Worm (Caenorhabditis elegans) whole organism, mixed stage, embryonic: Measurements from ENCODE around the gene srd-38.

Source experiments
- M03D4.4 ChIP-seq: sonication (generic microtip); optimal IDR thresholded peaks from 2 replicates; lab custom pipeline; 2017; ENCODE audit warnings: mild to moderate bottlenecking, missing genetic modification characterization, missing compliant biosample characterization
- bed-3 ChIP-seq: fragments of 200-800 bp; sonication (Bioruptor generic); optimal IDR thresholded peaks from 3 replicates; lab custom pipeline; 2018; ENCODE audit warnings: mild to moderate bottlenecking, missing genetic modification characterization, moderate library complexity, missing compliant biosample characterization
- blmp-1 ChIP-seq: fragments of 150-350 bp; optimal IDR thresholded peaks from 2 replicates; lab custom pipeline; 2014; ENCODE audit warnings: missing biosample characterization, missing genetic modification characterization
- ceh-39 ChIP-seq: fragments of 150-350 bp; optimal IDR thresholded peaks from 2 replicates; lab custom pipeline; 2014; ENCODE audit warnings: missing biosample characterization, missing genetic modification characterization
- ceh-43 ChIP-seq: fragments of 200-800 bp; sonication (Bioruptor generic); optimal IDR thresholded peaks from 2 replicates; lab custom pipeline; 2018; ENCODE audit warnings: mild to moderate bottlenecking, missing genetic modification characterization, moderate library complexity, missing compliant biosample characterization
- ceh-83 ChIP-seq: fragments of 200-800 bp; sonication (Bioruptor generic); optimal IDR thresholded peaks from 2 replicates; lab custom pipeline; 2018; ENCODE audit warnings: mild to moderate bottlenecking, missing genetic modification characterization, missing compliant biosample characterization
- ces-1 ChIP-seq: fragments of 150-350 bp; optimal IDR thresholded peaks from 2 replicates; lab custom pipeline; 2014; ENCODE audit warnings: missing biosample characterization, missing genetic modification reagents, missing genetic modification characterization
- cnd-1 ChIP-seq: fragments of 200-800 bp; sonication (Bioruptor generic); optimal IDR thresholded peaks from 2 replicates; lab custom pipeline; 2018; ENCODE audit warnings: mild to moderate bottlenecking, missing genetic modification characterization, missing compliant biosample characterization
- drap-1 ChIP-seq: fragments of 200-800 bp; sonication (Bioruptor generic); optimal IDR thresholded peaks from 3 replicates; lab custom pipeline; 2018; ENCODE audit warnings: mild to moderate bottlenecking, missing genetic modification characterization, missing compliant biosample characterization
- elt-1 ChIP-seq: sonication (generic microtip); optimal IDR thresholded peaks from 2 replicates; lab custom pipeline; 2017; ENCODE audit warnings: missing genetic modification characterization, mild to moderate bottlenecking, missing compliant biosample characterization, antibody characterized with exemption, moderate library complexity, borderline replicate concordance; ENCODE audit not compliant: insufficient read depth
- elt-3 ChIP-seq: fragments of 150-350 bp; optimal IDR thresholded peaks from 2 replicates; lab custom pipeline; 2014; ENCODE audit warnings: missing biosample characterization, missing genetic modification characterization
- ham-2 ChIP-seq: fragments of 200-800 bp; sonication (Bioruptor generic); optimal IDR thresholded peaks from 2 replicates; lab custom pipeline; 2018; ENCODE audit warnings: mild to moderate bottlenecking, missing genetic modification characterization, missing compliant biosample characterization
- hlh-1 ChIP-seq: fragments of 150-350 bp; optimal IDR thresholded peaks from 2 replicates; lab custom pipeline; 2014; ENCODE audit warnings: missing biosample characterization, missing genetic modification reagents, missing genetic modification characterization
- lin-13 ChIP-seq: fragments of 150-350 bp; optimal IDR thresholded peaks from 2 replicates; lab custom pipeline; 2014; ENCODE audit warnings: missing biosample characterization, missing genetic modification characterization
- lsy-2 ChIP-seq: fragments of 150-350 bp; optimal IDR thresholded peaks from 2 replicates; lab custom pipeline; 2014; ENCODE audit warnings: missing biosample characterization, missing genetic modification characterization
- mab-5 ChIP-seq: fragments of 150-350 bp; optimal IDR thresholded peaks from 2 replicates; lab custom pipeline; 2014; ENCODE audit warnings: missing biosample characterization, missing genetic modification characterization
- mep-1 ChIP-seq: fragments of 150-350 bp; optimal IDR thresholded peaks from 2 replicates; lab custom pipeline; 2017; ENCODE audit warnings: missing biosample characterization, missing genetic modification reagents, missing genetic modification characterization, inconsistent platforms
- mls-2 ChIP-seq: sonication (generic microtip); optimal IDR thresholded peaks from 2 replicates; lab custom pipeline; 2016; ENCODE audit warnings: mild to moderate bottlenecking, missing genetic modification characterization, moderate library complexity, missing compliant biosample characterization
- nhr-2 ChIP-seq: fragments of 150-350 bp; optimal IDR thresholded peaks from 2 replicates; lab custom pipeline; 2014; ENCODE audit warnings: missing biosample characterization, missing genetic modification characterization
- nhr-237 ChIP-seq: fragments of 150-350 bp; optimal IDR thresholded peaks from 2 replicates; lab custom pipeline; 2014; ENCODE audit warnings: missing biosample characterization, missing genetic modification characterization
- nhr-28 ChIP-seq: fragments of 150-350 bp; optimal IDR thresholded peaks from 2 replicates; lab custom pipeline; 2014; ENCODE audit warnings: missing biosample characterization, missing genetic modification characterization
- nhr-76 ChIP-seq: sonication (generic microtip); optimal IDR thresholded peaks from 2 replicates; lab custom pipeline; 2017; ENCODE audit warnings: missing biosample characterization, missing genetic modification characterization
- pha-4 ChIP-seq: fragments of 150-350 bp; optimal IDR thresholded peaks from 2 replicates; lab custom pipeline; 2018; ENCODE audit warnings: missing biosample characterization, missing genetic modification reagents, missing genetic modification characterization
- sem-2 ChIP-seq: fragments of 200-800 bp; sonication (Bioruptor generic); optimal IDR thresholded peaks from 2 replicates; lab custom pipeline; 2018; ENCODE audit warnings: mild to moderate bottlenecking, missing genetic modification characterization, missing compliant biosample characterization
- sptf-1 ChIP-seq: sonication (generic microtip); optimal IDR thresholded peaks from 2 replicates; lab custom pipeline; 2017; ENCODE audit warnings: mild to moderate bottlenecking, missing genetic modification characterization, moderate library complexity, missing compliant biosample characterization
- tbx-8 ChIP-seq: fragments of 200-800 bp; sonication (Bioruptor generic); optimal IDR thresholded peaks from 2 replicates; lab custom pipeline; 2018; ENCODE audit warnings: mild to moderate bottlenecking, missing genetic modification characterization, moderate library complexity, missing compliant biosample characterization
- unc-120 ChIP-seq: sonication (generic microtip); optimal IDR thresholded peaks from 2 replicates; lab custom pipeline; 2017; ENCODE audit warnings: missing genetic modification characterization, missing compliant biosample characterization; ENCODE audit not compliant: poor library complexity, severe bottlenecking
- unc-39 ChIP-seq: fragments of 150-350 bp; optimal IDR thresholded peaks from 2 replicates; lab custom pipeline; 2014; ENCODE audit warnings: missing biosample characterization, missing genetic modification characterization
- unc-62 ChIP-seq: fragments of 150-350 bp; optimal IDR thresholded peaks from 2 replicates; lab custom pipeline; 2014; ENCODE audit warnings: missing biosample characterization, missing genetic modification reagents, missing genetic modification characterization
- zip-8 ChIP-seq: fragments of 150-350 bp; optimal IDR thresholded peaks from 2 replicates; lab custom pipeline; 2014; ENCODE audit warnings: missing biosample characterization, missing genetic modification characterization
- ztf-11 ChIP-seq: fragments of 150-350 bp; optimal IDR thresholded peaks from 2 replicates; lab custom pipeline; 2014; ENCODE audit warnings: missing biosample characterization, missing genetic modification characterization

Gene srd-38

DNA sequence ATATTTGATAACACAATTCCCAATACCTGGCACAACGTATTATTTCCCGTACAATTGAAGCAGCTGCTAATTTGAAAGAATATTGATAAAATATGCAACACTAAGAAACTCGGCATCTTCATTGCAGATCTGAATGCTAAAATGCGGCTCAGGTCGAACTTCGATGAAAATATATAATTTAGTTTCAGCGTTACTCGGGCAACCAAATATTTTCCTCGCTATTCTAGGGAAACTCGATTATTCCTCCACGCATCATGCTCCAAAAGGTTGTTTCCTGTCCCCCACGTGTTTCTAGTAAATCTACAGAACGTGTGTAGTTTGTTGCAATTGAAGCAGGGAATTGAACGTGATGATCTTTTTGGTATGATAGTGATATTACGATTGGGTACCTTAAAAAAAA, 42.5 kb upstream of the srd-38 start:
- no peak for TF ChIP-seq blmp-1 (tag; lab: Kevin White, UChicago)
- TF ChIP-seq pha-4 (tag; lab: Kevin White, UChicago): no peak
- no peak for TF ChIP-seq unc-39 (tag; lab: Kevin White, UChicago)
- no peak for TF ChIP-seq tbx-8 (GFP tag; lab: Kevin White, UChicago)
- TF ChIP-seq zip-8 (tag; lab: Kevin White, UChicago): no peak
- TF ChIP-seq unc-62 (GFP tag; lab: Kevin White, UChicago): no peak
- TF ChIP-seq nhr-28: no peak
- no peak for TF ChIP-seq ceh-83 (GFP tag; lab: Kevin White, UChicago)
- TF ChIP-seq nhr-76 (tag; lab: Kevin White, UChicago): no peak
- no peak for TF ChIP-seq ztf-11 (tag; lab: Kevin White, UChicago)
- no peak for TF ChIP-seq mab-5 (tag; lab: Kevin White, UChicago)
- TF ChIP-seq sem-2 (GFP tag; lab: Kevin White, UChicago): no peak
- TF ChIP-seq, all 35 proteins: peak for 0

DNA sequence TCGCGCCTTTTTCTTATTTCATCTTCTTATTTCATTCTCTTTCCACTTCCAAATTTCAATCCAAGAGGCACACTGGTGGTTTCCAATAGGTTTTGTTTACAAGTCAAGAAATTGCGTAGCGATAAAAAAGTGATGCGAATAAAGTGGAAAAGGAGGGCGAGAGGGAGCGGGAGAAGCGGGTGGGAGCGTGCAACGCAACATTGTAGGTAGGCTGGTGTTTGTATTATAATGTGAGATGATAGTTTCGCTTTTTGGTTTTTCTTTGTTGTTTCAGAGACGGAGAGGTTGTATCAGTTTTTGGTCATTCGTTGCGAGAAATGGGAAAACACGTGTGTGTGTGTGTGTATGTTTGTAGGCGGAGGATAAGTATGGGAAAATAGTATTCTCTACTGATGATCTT, 41.4 kb upstream of the srd-38 start:
- TF ChIP-seq hlh-1 (no peak), nhr-237 (no peak), unc-120 (tag; lab: Kevin White, UChicago) (no peak), sem-2 (GFP tag; lab: Kevin White, UChicago) (no peak), mab-5 (tag; lab: Kevin White, UChicago) (no peak), lin-13 (tag; lab: Kevin White, UChicago) (no peak), lsy-2 (tag; lab: Kevin White, UChicago) (no peak), unc-62 (GFP tag; lab: Kevin White, UChicago) (no peak), bed-3 (GFP tag; lab: Kevin White, UChicago) (no peak), nhr-2 (tag; lab: Kevin White, UChicago) (no peak), M03D4.4 (no peak), zip-8 (tag; lab: Kevin White, UChicago) (no peak), blmp-1 (tag; lab: Kevin White, UChicago) (no peak)

DNA sequence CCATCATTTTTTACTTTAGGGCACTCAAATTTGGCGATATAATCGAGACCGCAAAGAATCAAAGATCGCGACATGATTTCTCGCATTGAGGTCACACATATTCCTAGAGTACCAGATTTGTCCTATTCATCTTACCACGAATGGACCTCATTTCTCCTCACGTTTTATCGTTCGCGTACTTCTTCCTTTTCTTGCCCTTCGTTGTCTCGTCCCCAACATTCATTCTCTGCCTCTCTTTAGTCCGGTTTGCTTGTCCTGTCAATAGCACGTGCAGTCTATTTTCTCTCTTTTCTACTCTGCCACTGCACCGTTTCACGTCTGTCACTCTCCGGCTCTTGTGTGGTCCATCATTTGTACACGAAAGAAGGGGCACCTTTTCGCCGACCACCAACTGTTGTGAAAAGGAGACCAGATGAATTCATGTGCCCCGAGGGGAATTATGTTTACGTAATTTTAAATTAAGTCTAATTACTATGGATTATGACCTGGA, 40.2 kb upstream of the srd-38 start:
- TF ChIP-seq unc-120 (tag; lab: Kevin White, UChicago) (peak; percentile 76), ceh-39 (no peak), hlh-1 (peak; percentile 94), pha-4 (tag; lab: Kevin White, UChicago) (peak; percentile 72), ces-1 (GFP tag; lab: Kevin White, UChicago) (peak; percentile 86), ceh-43 (GFP tag; lab: Kevin White, UChicago) (peak; percentile 7), cnd-1 (no peak), ztf-11 (tag; lab: Kevin White, UChicago) (no peak), ceh-83 (GFP tag; lab: Kevin White, UChicago) (no peak), ham-2 (GFP tag; lab: Kevin White, UChicago) (peak; percentile 43), unc-62 (GFP tag; lab: Kevin White, UChicago) (peak; percentile 81), elt-3 (tag; lab: Kevin White, UChicago) (no peak), mep-1 (tag; lab: Kevin White, UChicago) (peak; percentile 85), sptf-1 (peak; percentile 22), mls-2 (tag; lab: Kevin White, UChicago) (peak; percentile 64), nhr-237 (peak; percentile 29), drap-1 (GFP tag; lab: Kevin White, UChicago) (peak; percentile 3), mab-5 (tag; lab: Kevin White, UChicago) (no peak), nhr-2 (tag; lab: Kevin White, UChicago) (peak; percentile 63), lin-13 (tag; lab: Kevin White, UChicago) (peak; percentile 41), nhr-28 (no peak), elt-1 (tag; lab: Kevin White, UChicago) (peak; percentile 76)

DNA sequence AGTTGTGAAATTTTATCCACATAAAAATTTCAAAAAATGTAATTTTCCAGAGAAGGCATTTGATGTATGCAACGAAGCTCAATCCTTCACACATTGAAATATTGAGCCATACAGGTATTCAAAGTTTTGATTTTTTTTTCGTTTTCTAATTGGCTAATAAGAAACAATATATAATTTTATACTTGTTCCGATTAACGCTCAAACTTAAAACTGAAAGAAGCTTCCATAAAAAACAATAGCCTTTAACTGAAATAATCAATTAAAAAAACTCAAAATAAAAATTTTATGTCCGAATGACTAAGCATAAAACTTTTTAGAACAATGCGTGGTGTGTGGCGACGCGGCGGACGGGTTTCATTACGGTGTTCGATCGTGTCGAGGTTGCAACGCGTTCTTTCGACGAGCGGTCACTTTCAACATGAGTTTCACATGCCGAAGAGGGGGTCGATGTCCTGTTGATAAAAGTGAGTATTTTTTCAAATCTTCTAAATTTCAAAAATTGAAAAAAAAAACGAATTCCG, 39.6 kb upstream of the srd-38 start, which contains the start of gene nhr-32:
Gene nhr-32, plus strand, starts transcription at position 51 of the 521 bp plus-strand sequence.
- TF ChIP-seq elt-1 (tag; lab: Kevin White, UChicago): no peak
- no peak for TF ChIP-seq ceh-43 (GFP tag; lab: Kevin White, UChicago)
- TF ChIP-seq elt-3 (tag; lab: Kevin White, UChicago): no peak
- no peak for TF ChIP-seq nhr-237
- TF ChIP-seq sptf-1: no peak
- TF ChIP-seq nhr-28: no peak
- TF ChIP-seq ces-1 (GFP tag; lab: Kevin White, UChicago): no peak
- no peak for TF ChIP-seq nhr-76 (tag; lab: Kevin White, UChicago)
- TF ChIP-seq lin-13 (tag; lab: Kevin White, UChicago): no peak
- no peak for TF ChIP-seq pha-4 (tag; lab: Kevin White, UChicago)
